Worm (Caenorhabditis elegans): Measurements from ENCODE around the gene R05H5.7.

- TF ChIP-seq unc-86 (tag; optimal IDR thresholded peaks at IDR 0.05) (no peak), pha-2 (tag; optimal IDR thresholded peaks at IDR 0.05) (no peak), unc-42 (tag; optimal IDR thresholded peaks at IDR 0.05) (no peak), dve-1 (tag; optimal IDR thresholded peaks at IDR 0.05) (no peak), ama-1 (optimal IDR thresholded peaks at IDR 0.05) (no peak), ceh-31 (tag; optimal IDR thresholded peaks at IDR 0.05) (no peak), gmeb-2 (tag; optimal IDR thresholded peaks at IDR 0.05) (no peak)
These were observed 12.2 kb downstream of the R05H5.7 start for ce11 chrII:10204428-10205049.
